Worm (Caenorhabditis elegans) whole organism, mixed stage, embryonic: ENCODE data around the gene C50E3.12.

Experiments
- lin-13 ChIP-seq: fragments of 150-350 bp; optimal IDR thresholded peaks from 2 replicates; lab custom pipeline; 2014; ENCODE audit warnings: missing biosample characterization, missing genetic modification characterization
- lsy-2 ChIP-seq: fragments of 150-350 bp; optimal IDR thresholded peaks from 2 replicates; lab custom pipeline; 2014; ENCODE audit warnings: missing biosample characterization, missing genetic modification characterization
- nhr-12 ChIP-seq: fragments of 150-350 bp; optimal IDR thresholded peaks from 2 replicates; lab custom pipeline; 2014; ENCODE audit warnings: missing biosample characterization, missing genetic modification characterization
- pha-4 ChIP-seq: fragments of 150-350 bp; optimal IDR thresholded peaks from 2 replicates; lab custom pipeline; 2018; ENCODE audit warnings: missing biosample characterization, missing genetic modification reagents, missing genetic modification characterization
- snpc-4 ChIP-seq: fragments of 150-350 bp; optimal IDR thresholded peaks from 2 replicates; lab custom pipeline; 2014; ENCODE audit warnings: missing biosample characterization, missing genetic modification characterization
- unc-39 ChIP-seq: fragments of 150-350 bp; optimal IDR thresholded peaks from 2 replicates; lab custom pipeline; 2014; ENCODE audit warnings: missing biosample characterization, missing genetic modification characterization
- unc-62 ChIP-seq: fragments of 150-350 bp; optimal IDR thresholded peaks from 2 replicates; lab custom pipeline; 2014; ENCODE audit warnings: missing biosample characterization, missing genetic modification reagents, missing genetic modification characterization
- ztf-11 ChIP-seq: fragments of 150-350 bp; optimal IDR thresholded peaks from 2 replicates; lab custom pipeline; 2014; ENCODE audit warnings: missing biosample characterization, missing genetic modification characterization

DNA sequence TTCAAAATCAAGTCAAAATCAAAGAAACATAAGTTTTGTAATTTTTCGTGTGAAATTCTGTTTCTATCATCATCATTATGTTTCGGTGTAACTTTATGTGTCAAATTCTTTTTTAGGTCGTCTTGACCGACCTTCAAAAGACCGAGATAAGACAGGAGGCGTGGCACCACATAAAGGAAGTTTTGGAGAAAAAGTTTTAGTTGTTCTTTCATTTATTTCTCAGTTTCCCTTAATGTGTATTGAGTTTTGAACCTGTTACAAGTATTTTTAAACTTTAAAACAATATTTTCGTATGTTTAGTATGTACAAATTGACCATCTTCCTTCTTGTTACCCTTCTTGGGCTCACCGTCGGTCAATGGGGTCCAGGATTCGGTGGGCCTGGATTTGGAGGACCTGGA is 2.8 kb upstream of the C50E3.12 start, which contains the start of gene grsp-4:
- TF ChIP-seq pha-4 (tag; lab: Kevin White, UChicago) (no peak), lsy-2 (tag; lab: Kevin White, UChicago) (no peak), snpc-4 (no peak), unc-62 (GFP tag; lab: Kevin White, UChicago) (no peak), nhr-12 (tag; lab: Kevin White, UChicago) (no peak), ztf-11 (tag; lab: Kevin White, UChicago) (no peak), lin-13 (no peak), unc-39 (tag; lab: Kevin White, UChicago) (no peak)
